Worm (Caenorhabditis elegans) whole organism, L4 larva: ENCODE data around the gene bris-1.

Experiments used
- F49E8.2 ChIP-seq: sonication (generic microtip); optimal IDR thresholded peaks from 2 replicates; lab custom pipeline; 2016; ENCODE audit warnings: missing compliant biosample characterization, mild to moderate bottlenecking, missing genetic modification characterization, borderline replicate concordance
- Y5F2A.4 ChIP-seq: fragments of 200-800 bp; sonication (Bioruptor generic); optimal IDR thresholded peaks from 2 replicates; lab custom pipeline; 2018; ENCODE audit warnings: mild to moderate bottlenecking, missing genetic modification characterization, missing compliant biosample characterization
- ama-1 ChIP-seq: fragments of 150-350 bp; optimal IDR thresholded peaks from 2 replicates; lab custom pipeline; 2014; ENCODE audit warnings: inconsistent platforms, mixed read lengths
- mdl-1 ChIP-seq, 2 experiments: fragments of 150-350 bp in 1 of 2; sonication (generic microtip) in 1 of 2; optimal IDR thresholded peaks; 2 replicates each; lab custom pipeline; 2014 to 2017; ENCODE audit warnings: missing biosample characterization in 2 of 2, missing genetic modification characterization in 2 of 2
- nhr-76 ChIP-seq: fragments of 150-350 bp; optimal IDR thresholded peaks from 2 replicates; lab custom pipeline; 2014; ENCODE audit warnings: missing biosample characterization, missing genetic modification characterization
- nhr-77 ChIP-seq: fragments of 150-350 bp; optimal IDR thresholded peaks from 2 replicates; lab custom pipeline; 2014; ENCODE audit warnings: missing biosample characterization, missing genetic modification characterization
- unc-130 ChIP-seq: sonication (generic microtip); optimal IDR thresholded peaks from 2 replicates; lab custom pipeline; 2016; ENCODE audit warnings: missing genetic modification reagents, missing genetic modification characterization, missing compliant biosample characterization
- unc-62 ChIP-seq, 3 experiments: fragments of 150-350 bp in 1 of 3; sonication (generic microtip); optimal IDR thresholded peaks in 2 of 3; peaks in 1 of 3; 1 replicate in 1 of 3; 2 replicates in 2 of 3; lab custom pipeline; 2014 to 2017; ENCODE audit warnings: missing biosample characterization in 3 of 3, missing genetic modification characterization in 3 of 3, missing genetic modification reagents in 3 of 3, missing genotype in 1 of 3
- zfp-3 ChIP-seq: fragments of 200-800 bp; sonication (Bioruptor generic); conservative IDR thresholded peaks from 2 replicates; pipeline ENCODE4 v1.3.6; 2022; ENCODE audit warnings: missing genetic modification reagents, missing genetic modification characterization, missing compliant biosample characterization
- zip-2 ChIP-seq: fragments of 150-350 bp; optimal IDR thresholded peaks from 2 replicates; lab custom pipeline; 2014; ENCODE audit warnings: missing biosample characterization, missing genetic modification characterization

ce11 chrIV:3767749-3768148 is 51.4 kb downstream of the bris-1 start:
- TF ChIP-seq nhr-77 (no peak), mdl-1 (tag; optimal IDR thresholded peaks at IDR 0.05; lab: Kevin White, UChicago) (no peak), Y5F2A.4 (GFP tag; lab: Kevin White, UChicago) (no peak), zfp-3 (no peak), ama-1 (lab: Kevin White, UChicago) (no peak), unc-130 (GFP tag; lab: Kevin White, UChicago) (no peak), nhr-76 (no peak), zip-2 (tag; lab: Kevin White, UChicago) (no peak), F49E8.2 (tag; lab: Kevin White, UChicago) (no peak), unc-62 (GFP tag; optimal IDR thresholded peaks at IDR 0.05 in 1 of 2; lab: Kevin White, UChicago) (no peak), unc-62 (tag; optimal IDR thresholded peaks at IDR 0.05; lab: Kevin White, UChicago) (no peak)
